Worm (Caenorhabditis elegans): Measurements from ENCODE around the gene hyl-2.

hyl-2 gene

ce11 chrX:4682616-4683015 lies 16.6 kb downstream of the hyl-2 start, which contains the start of gene K02G10.15 (continued):
- TF ChIP-seq hlh-30 (tag; optimal IDR thresholded peaks at IDR 0.05; ENCODE audit: insufficient read depth), result no peak

ce11 chrX:4678029-4678428 lies 21.2 kb downstream of the hyl-2 start, which contains the start of gene flp-11:
TSS of gene flp-11 (minus strand) at chrX:4678129.
- TF ChIP-seq jun-1 (tag; optimal IDR thresholded peaks at IDR 0.05) (no peak), lin-1 (GFP tag; IDR thresholded peaks at IDR 0.05) (no peak), aha-1 (tag) (no peak), daf-12 (tag; optimal IDR thresholded peaks at IDR 0.05) (no peak), F10B5.3 (tag; optimal IDR thresholded peaks at IDR 0.05) (no peak), pha-4 (GFP tag; IDR thresholded peaks at IDR 0.05) (no peak), pha-4 (tag; optimal IDR thresholded peaks at IDR 0.05) (no peak), unc-39 (tag; optimal IDR thresholded peaks at IDR 0.05) (no peak), egl-27 (tag; optimal IDR thresholded peaks at IDR 0.05) (no peak), zfp-3 (GFP tag; conservative IDR thresholded peaks at IDR 0.05) (no peak)

ce11 chrX:4676702-4677101 lies 22.6 kb downstream of the hyl-2 start:
- TF ChIP-seq tra-1 (GFP tag; IDR thresholded peaks at IDR 0.05) (no peak), lsy-2 (tag; optimal IDR thresholded peaks at IDR 0.05) (no peak), Y5F2A.4 (GFP tag; optimal IDR thresholded peaks at IDR 0.05) (no peak), madf-5 (GFP tag; IDR thresholded peaks at IDR 0.05) (0 out of 4 replicates have a peak, but pooled peaks of 1 of the 2 experiments have one; percentile 46), unc-62 (GFP tag; optimal IDR thresholded peaks at IDR 0.05 in 1 of 2) (peak in 1 of 2 experiments; percentile 91), unc-62 (tag; optimal IDR thresholded peaks at IDR 0.05) (no peak), saeg-2 (GFP tag; IDR thresholded peaks at IDR 0.05) (no peak), dve-1 (tag; optimal IDR thresholded peaks at IDR 0.05; ENCODE audit: insufficient read depth) (no peak), ZK337.2 (GFP tag; IDR thresholded peaks at IDR 0.05) (no peak), ceh-82 (tag; optimal IDR thresholded peaks at IDR 0.05) (no peak)

ce11 chrX:4673165-4673756 lies 26.0 kb downstream of the hyl-2 start, which contains the start of gene tmem-135:
TSS of gene tmem-135 (plus strand) at chrX:4673706.
- TF ChIP-seq pha-4 (GFP tag; IDR thresholded peaks at IDR 0.05) (no peak), pha-4 (tag; optimal IDR thresholded peaks at IDR 0.05) (no peak), lin-15B (tag; optimal IDR thresholded peaks at IDR 0.05) (no peak), nhr-42 (GFP tag; IDR thresholded peaks at IDR 0.05) (no peak), nhr-102 (tag; optimal IDR thresholded peaks at IDR 0.05) (no peak), fos-1 (tag; optimal IDR thresholded peaks at IDR 0.05) (no peak), arid-1 (GFP tag; conservative IDR thresholded peaks at IDR 0.05) (no peak), lin-38 (GFP tag; IDR thresholded peaks at IDR 0.05) (no peak), ctbp-1 (GFP tag; IDR thresholded peaks at IDR 0.05) (no peak), pqm-1 (tag; optimal IDR thresholded peaks at IDR 0.05) (peak; percentile 0), ZK337.2 (GFP tag; IDR thresholded peaks at IDR 0.05) (no peak), Y5F2A.4 (GFP tag; optimal IDR thresholded peaks at IDR 0.05) (no peak), ceh-62 (tag; optimal IDR thresholded peaks at IDR 0.05) (no peak), ceh-28 (tag; optimal IDR thresholded peaks at IDR 0.05) (no peak), hlh-30 (tag; optimal IDR thresholded peaks at IDR 0.05; ENCODE audit: insufficient read depth) (peak; percentile 27), hmg-1.1 (GFP tag; IDR thresholded peaks at IDR 0.05) (no peak), nhr-111 (GFP tag; optimal IDR thresholded peaks at IDR 0.05) (no peak), mdl-1 (tag; optimal IDR thresholded peaks at IDR 0.05) (no peak), spr-3 (GFP tag; optimal IDR thresholded peaks at IDR 0.05) (no peak), zfp-3 (GFP tag; conservative IDR thresholded peaks at IDR 0.05) (no peak), egl-43 (GFP tag; IDR thresholded peaks at IDR 0.05) (no peak), D1046.2 (GFP tag; IDR thresholded peaks at IDR 0.05) (no peak), daf-8 (GFP tag; IDR thresholded peaks at IDR 0.05) (no peak), mxl-2 (GFP tag; conservative IDR thresholded peaks at IDR 0.05) (no peak), nhr-28 (tag; optimal IDR thresholded peaks at IDR 0.05) (peak; percentile 59), ceh-20 (GFP tag; IDR thresholded peaks at IDR 0.05) (no peak), F10B5.3 (tag; optimal IDR thresholded peaks at IDR 0.05) (no peak), hlh-11 (tag; optimal IDR thresholded peaks at IDR 0.05) (peak; percentile 25), R02D3.7 (tag; optimal IDR thresholded peaks at IDR 0.05) (no peak), cey-2 (tag; optimal IDR thresholded peaks at IDR 0.05; ENCODE audit: borderline replicate concordance, insufficient read depth) (no peak), nhr-10 (tag; optimal IDR thresholded peaks at IDR 0.05) (no peak), nhr-41 (GFP tag; IDR thresholded peaks at IDR 0.05) (no peak)

Measured in whole organism, L4 larva.